Fruit fly (Drosophila melanogaster) S2 (cell line): Measurements from ENCODE around the gene CG6013.

Source experiments
- CG8478 ChIP-seq: fragments of >200 bp; optimal IDR thresholded peaks from 2 replicates; lab custom pipeline; 2018
- CTCF ChIP-seq, 2 experiments: fragments of >200 bp; optimal IDR thresholded peaks; 2 replicates each; lab custom pipeline; 2018

dm6 chr3R:19066965-19067614 is 35.8 kb downstream of the CG6013 start:
- TF ChIP-seq CTCF (optimal IDR thresholded peaks at IDR 0.05; lab: Kevin White, UChicago), result no peak
- TF ChIP-seq CG8478 (lab: Kevin White, UChicago), result no peak
